Fruit fly (Drosophila melanogaster) whole organism, embryonic: ENCODE measurements around the gene CG17140.
A peak's percentile ranks its signal among the peaks of the same experiment; 100 is the strongest.

ENCODE experiments used
- Bdp1 ChIP-seq: fragments of 200-800 bp; sonication (Bioruptor generic); optimal IDR thresholded peaks from 3 replicates; lab custom pipeline; 2016; ENCODE audit warnings: missing biosample characterization, missing genetic modification characterization
- CG15269 ChIP-seq: fragments of 200-800 bp; sonication (Bioruptor generic); optimal IDR thresholded peaks from 2 replicates; lab custom pipeline; 2018; ENCODE audit warnings: missing biosample characterization, mild to moderate bottlenecking, missing genetic modification characterization, moderate library complexity
- CG16779 ChIP-seq: fragments of 200-800 bp; sonication (Bioruptor generic); IDR thresholded peaks from 2 replicates; pipeline ENCODE4 v1.3.6; 2022; ENCODE audit warnings: missing biosample characterization, missing genetic modification characterization
- CG1792 ChIP-seq: fragments of 200-800 bp; sonication (Bioruptor generic); optimal IDR thresholded peaks from 2 replicates; lab custom pipeline; 2016; ENCODE audit warnings: missing biosample characterization, missing genetic modification characterization
- CG1832 ChIP-seq: fragments of 200-800 bp; sonication (Bioruptor generic); optimal IDR thresholded peaks from 2 replicates; lab custom pipeline; 2017; ENCODE audit warnings: missing biosample characterization, mild to moderate bottlenecking, missing genetic modification characterization, inconsistent platforms
- CG2120 ChIP-seq: fragments of 200-800 bp; sonication (Bioruptor generic); optimal IDR thresholded peaks from 3 replicates; lab custom pipeline; 2016; ENCODE audit warnings: missing biosample characterization, missing genetic modification characterization
- CG34376 ChIP-seq: fragments of 200-800 bp; sonication (Bioruptor generic); optimal IDR thresholded peaks from 2 replicates; lab custom pipeline; 2018; ENCODE audit warnings: missing biosample characterization, mild to moderate bottlenecking, missing genetic modification characterization
- CG4282 ChIP-seq: fragments of 200-800 bp; sonication (Bioruptor generic); optimal IDR thresholded peaks from 2 replicates; lab custom pipeline; 2016; ENCODE audit warnings: missing biosample characterization, missing genetic modification characterization
- Meics ChIP-seq: fragments of 200-800 bp; sonication (Bioruptor generic); optimal IDR thresholded peaks from 2 replicates; lab custom pipeline; 2017; ENCODE audit warnings: missing biosample characterization, mild to moderate bottlenecking, missing genetic modification characterization
- Rfx ChIP-seq: fragments of 200-800 bp; sonication (Bioruptor generic); IDR thresholded peaks from 2 replicates; pipeline ENCODE4 v1.3.6; 2022; ENCODE audit warnings: missing biosample characterization, missing genetic modification characterization
- Ssrp ChIP-seq: fragments of 200-800 bp; sonication (Bioruptor generic); optimal IDR thresholded peaks from 2 replicates; lab custom pipeline; 2018; ENCODE audit warnings: missing biosample characterization, mild to moderate bottlenecking, missing genetic modification characterization, moderate library complexity
- al ChIP-seq: fragments of 200-800 bp; sonication (Bioruptor generic); IDR thresholded peaks from 2 replicates; pipeline ENCODE4 v1.3.6; 2022; ENCODE audit warnings: missing biosample characterization, missing genetic modification characterization
- chinmo ChIP-seq: fragments of 200-800 bp; sonication (Bioruptor generic); IDR thresholded peaks from 4 replicates; pipeline ENCODE4 v1.3.6; 2022; ENCODE audit warnings: missing biosample characterization, missing genetic modification characterization; ENCODE audit not compliant: partially characterized antibody
- fu2 ChIP-seq: fragments of 200-800 bp; sonication (Bioruptor generic); optimal IDR thresholded peaks from 2 replicates; lab custom pipeline; 2016; ENCODE audit warnings: missing biosample characterization, missing genetic modification characterization
- ind ChIP-seq: fragments of 200-800 bp; sonication (Bioruptor generic); optimal IDR thresholded peaks from 3 replicates; lab custom pipeline; 2016; ENCODE audit warnings: missing biosample characterization, missing genetic modification characterization
- nom ChIP-seq: fragments of 200-800 bp; sonication (Bioruptor generic); optimal IDR thresholded peaks from 2 replicates; lab custom pipeline; 2017; ENCODE audit warnings: missing biosample characterization, missing genetic modification characterization, mild to moderate bottlenecking, moderate library complexity, missing genetic modification reagents
- sens ChIP-seq: fragments of 200-800 bp; sonication (Bioruptor generic); peaks from one replicate; lab custom pipeline; 2016; ENCODE audit warnings: missing biosample characterization, missing genetic modification characterization
- so ChIP-seq: fragments of 200-800 bp; sonication (Bioruptor generic); IDR thresholded peaks from 3 replicates; pipeline ENCODE4 v1.3.6; 2022; ENCODE audit warnings: missing biosample characterization, missing genetic modification characterization
- wdn ChIP-seq: fragments of 200-800 bp; sonication (Bioruptor generic); IDR thresholded peaks from 2 replicates; pipeline ENCODE4 v1.3.6; 2022; ENCODE audit warnings: missing biosample characterization, missing genetic modification characterization

The CG17140 gene

DNA sequence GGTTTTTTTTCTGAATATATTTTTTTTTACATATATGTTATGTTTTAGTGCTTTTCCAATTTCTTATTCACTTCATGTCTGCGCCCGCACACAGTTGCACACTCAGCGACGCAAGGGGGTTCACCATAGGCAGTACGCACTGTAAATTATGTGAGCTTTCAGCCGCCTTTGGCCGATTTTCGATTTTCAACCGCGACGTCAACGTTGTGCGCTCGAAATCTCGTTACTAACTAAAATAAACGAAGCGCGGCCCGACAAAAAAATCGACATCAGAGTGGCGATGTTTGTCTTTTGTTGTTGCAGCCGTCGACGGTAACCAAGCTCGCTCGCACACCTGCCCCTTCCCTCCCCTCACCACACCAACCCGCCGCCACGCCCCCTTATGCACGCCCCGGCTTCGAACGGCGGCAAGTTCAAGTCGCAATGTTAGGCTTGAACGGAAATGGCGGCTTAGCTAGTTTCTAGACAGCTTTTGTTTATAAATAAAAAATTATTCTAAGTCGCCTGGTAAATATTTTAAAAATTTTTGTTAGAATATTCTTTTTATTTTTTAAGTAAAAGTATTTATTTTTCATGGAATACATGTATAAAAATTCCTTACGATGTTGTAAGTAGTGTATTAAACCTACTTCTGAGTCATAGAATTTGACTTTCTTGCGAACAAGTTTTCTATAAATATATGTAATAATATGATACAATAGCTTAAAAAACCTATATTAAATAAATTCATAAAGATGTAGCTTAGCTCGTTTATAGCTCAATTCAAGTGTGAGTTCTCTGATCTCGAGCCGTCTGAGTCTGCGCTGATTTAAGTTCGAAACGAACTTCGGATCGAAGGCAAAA, 44.4 kb downstream of the CG17140 start, which contains the start of gene CG31869 (continued):
- TF ChIP-seq CG1792 (GFP tag; lab: Kevin White, UChicago) (no peak), CG1832 (no peak), fu2 (GFP tag; lab: Kevin White, UChicago) (no peak), so (GFP tag; lab: Robert Waterston, UW) (0 out of 3 replicates have a peak, but pooled peaks have one; percentile 13), chinmo (0 out of 4 replicates have a peak, but pooled peaks have one; percentile 71), Rfx (GFP tag; lab: Robert Waterston, UW) (0 out of 2 replicates have a peak, but pooled peaks have one; percentile 31), sens (GFP tag; lab: Kevin White, UChicago) (peak; percentile 73), CG2120 (GFP tag; lab: Kevin White, UChicago) (peak; percentile 34), CG15269 (tag; lab: Kevin White, UChicago) (peak; percentile 8), Ssrp (no peak), ind (GFP tag; lab: Kevin White, UChicago) (peak; percentile 3), wdn (GFP tag; lab: Robert Waterston, UW) (0 out of 2 replicates have a peak, but pooled peaks have one; percentile 35), al (GFP tag; lab: Robert Waterston, UW) (peak; percentile 26; the same call in 1 of the 2 replicates), Meics (GFP tag; lab: Kevin White, UChicago) (peak; percentile 41)

DNA sequence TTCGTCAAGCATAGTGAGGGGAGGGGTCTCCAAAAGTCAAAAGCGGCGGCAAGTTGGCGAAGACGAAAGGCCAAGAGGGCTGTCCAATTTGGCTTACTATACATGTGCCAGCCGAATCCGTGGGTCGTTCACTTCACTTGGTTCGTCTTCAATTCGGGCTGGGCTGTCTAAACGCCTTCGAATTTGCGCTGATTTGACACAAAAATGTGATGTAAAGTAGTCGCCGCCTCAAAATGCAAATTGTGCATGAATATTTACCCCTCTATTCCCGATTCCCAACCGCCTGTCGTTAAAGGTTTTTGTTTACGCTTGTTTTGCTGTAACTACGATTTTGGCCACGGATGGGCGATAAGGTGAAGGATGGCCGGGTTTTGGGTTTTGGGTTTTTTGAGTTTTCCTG, 49.7 kb downstream of the CG17140 start:
- TF ChIP-seq CG4282 (GFP tag; lab: Kevin White, UChicago): no peak
- TF ChIP-seq Bdp1 (GFP tag; lab: Kevin White, UChicago): no peak
- TF ChIP-seq CG34376 (GFP tag; lab: Kevin White, UChicago): no peak

DNA sequence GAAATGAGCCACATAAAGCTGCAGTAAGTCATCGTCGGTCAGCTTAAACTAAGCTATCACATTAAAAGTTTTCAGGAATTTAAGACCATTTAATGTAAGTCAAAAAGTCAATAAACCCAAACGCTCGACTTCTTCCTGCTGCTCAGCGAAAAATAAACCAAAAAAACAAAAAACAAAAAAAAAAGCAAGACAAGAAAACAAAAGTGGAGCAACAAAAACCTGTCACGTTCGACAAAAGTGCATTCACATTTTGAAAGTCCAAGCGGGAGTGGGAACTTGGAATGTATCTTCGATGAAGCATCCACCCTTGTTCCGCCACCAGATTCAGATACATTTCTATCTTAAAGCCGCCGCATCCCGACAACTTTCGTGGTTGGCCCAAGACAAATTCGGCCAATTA, 51.4 kb downstream of the CG17140 start:
- TF ChIP-seq CG16779 (GFP tag; lab: Robert Waterston, UW) (no peak), nom (GFP tag; lab: Kevin White, UChicago) (peak; percentile 79)
